Fruit fly (Drosophila melanogaster) whole organism, embryonic: ENCODE results near the gene CG43675.
A peak's percentile ranks its signal among the peaks of the same experiment; 100 is the strongest.

ENCODE experiments used
- Adf1 ChIP-seq: fragments of 200-800 bp; sonication (Bioruptor generic); IDR thresholded peaks from 2 replicates; pipeline ENCODE4 v1.3.6; 2022; ENCODE audit warnings: missing biosample characterization, missing genetic modification characterization
- CG11723 ChIP-seq: fragments of 200-800 bp; sonication (Bioruptor generic); optimal IDR thresholded peaks from 2 replicates; lab custom pipeline; 2017; ENCODE audit warnings: missing biosample characterization, mild to moderate bottlenecking, missing genetic modification characterization
- CG12219 ChIP-seq: fragments of 200-800 bp; sonication (Bioruptor generic); optimal IDR thresholded peaks from 3 replicates; lab custom pipeline; 2018; ENCODE audit warnings: missing biosample characterization, mild to moderate bottlenecking, missing genetic modification characterization
- CG12236 ChIP-seq: fragments of 200-800 bp; sonication (Bioruptor generic); optimal IDR thresholded peaks from 2 replicates; lab custom pipeline; 2016; ENCODE audit warnings: missing biosample characterization, missing genetic modification characterization
- CG12299 ChIP-seq: fragments of 200-800 bp; sonication (Bioruptor generic); optimal IDR thresholded peaks from 2 replicates; lab custom pipeline; 2018; ENCODE audit warnings: missing biosample characterization, mild to moderate bottlenecking, missing genetic modification characterization
- CG12391 ChIP-seq: fragments of 200-800 bp; sonication (Bioruptor generic); optimal IDR thresholded peaks from 3 replicates; lab custom pipeline; 2018; ENCODE audit warnings: missing biosample characterization, mild to moderate bottlenecking, missing genetic modification characterization, moderate library complexity
- CG15073 ChIP-seq: fragments of 200-800 bp; sonication (Bioruptor generic); optimal IDR thresholded peaks from 2 replicates; lab custom pipeline; 2016; ENCODE audit warnings: missing biosample characterization, missing genetic modification characterization
- CG17568 ChIP-seq: fragments of 200-800 bp; sonication (Bioruptor generic); optimal IDR thresholded peaks from 2 replicates; lab custom pipeline; 2018; ENCODE audit warnings: missing biosample characterization, mild to moderate bottlenecking, missing genetic modification characterization, moderate library complexity
- CG17802 ChIP-seq: fragments of 200-800 bp; sonication (Bioruptor generic); optimal IDR thresholded peaks from 2 replicates; lab custom pipeline; 2018; ENCODE audit warnings: missing biosample characterization, mild to moderate bottlenecking, missing genetic modification characterization, moderate library complexity
- CG1792 ChIP-seq: fragments of 200-800 bp; sonication (Bioruptor generic); optimal IDR thresholded peaks from 2 replicates; lab custom pipeline; 2016; ENCODE audit warnings: missing biosample characterization, missing genetic modification characterization
- CG30020 ChIP-seq: fragments of 200-800 bp; optimal IDR thresholded peaks from 2 replicates; lab custom pipeline; 2019; ENCODE audit warnings: missing biosample characterization, mild to moderate bottlenecking, missing genetic modification characterization, moderate library complexity
- CG30403 ChIP-seq: fragments of 200-800 bp; sonication (Bioruptor generic); optimal IDR thresholded peaks from 3 replicates; lab custom pipeline; 2016; ENCODE audit warnings: missing biosample characterization, missing genetic modification characterization
- CG3281 ChIP-seq: fragments of 200-800 bp; sonication (Bioruptor generic); optimal IDR thresholded peaks from 3 replicates; lab custom pipeline; 2017; ENCODE audit warnings: missing biosample characterization, mild to moderate bottlenecking, missing genetic modification characterization
- CG3995 ChIP-seq: fragments of 200-800 bp; sonication (Bioruptor generic); optimal IDR thresholded peaks from 3 replicates; lab custom pipeline; 2016; ENCODE audit warnings: missing biosample characterization, missing genetic modification characterization
- CG4424 ChIP-seq: fragments of 200-800 bp; sonication (Bioruptor generic); optimal IDR thresholded peaks from 3 replicates; lab custom pipeline; 2016; ENCODE audit warnings: missing biosample characterization, missing genetic modification characterization
- CG7357 ChIP-seq: fragments of 200-800 bp; sonication (Bioruptor generic); IDR thresholded peaks from 3 replicates; pipeline ENCODE4 v1.3.6; 2022; ENCODE audit warnings: missing biosample characterization, missing genetic modification characterization
- CG7987 ChIP-seq: fragments of 200-800 bp; sonication (Bioruptor generic); optimal IDR thresholded peaks from 2 replicates; lab custom pipeline; 2018; ENCODE audit warnings: missing biosample characterization, mild to moderate bottlenecking, missing genetic modification characterization, moderate library complexity
- CG8290 ChIP-seq, 3 experiments: fragments of 200-800 bp; sonication (Bioruptor generic); optimal IDR thresholded peaks; 2 replicates each; lab custom pipeline; 2016 to 2019; ENCODE audit warnings: missing biosample characterization in 3 of 3, missing genetic modification characterization in 3 of 3, mild to moderate bottlenecking in 2 of 3, moderate library complexity in 1 of 3
- CG8944 ChIP-seq: fragments of 200-800 bp; sonication (Bioruptor generic); optimal IDR thresholded peaks from 3 replicates; lab custom pipeline; 2016; ENCODE audit warnings: missing biosample characterization, missing genetic modification characterization
- CG9609 ChIP-seq: fragments of 200-800 bp; sonication (Bioruptor generic); optimal IDR thresholded peaks from 3 replicates; lab custom pipeline; 2016; ENCODE audit warnings: missing biosample characterization, missing genetic modification characterization
- CG9817 ChIP-seq: fragments of 200-800 bp; sonication (Bioruptor generic); optimal IDR thresholded peaks from 2 replicates; lab custom pipeline; 2018; ENCODE audit warnings: missing biosample characterization, mild to moderate bottlenecking, missing genetic modification characterization, moderate library complexity
- Dref ChIP-seq: fragments of 200-800 bp; sonication (Bioruptor generic); IDR thresholded peaks from 2 replicates; pipeline ENCODE4 v1.3.6; 2022; ENCODE audit warnings: missing biosample characterization, missing genetic modification characterization
- Ets65A ChIP-seq: fragments of 200-800 bp; sonication (Bioruptor generic); peaks from one replicate; lab custom pipeline; 2016; ENCODE audit warnings: missing biosample characterization, missing genetic modification characterization
- Gsc ChIP-seq: fragments of 200-800 bp; sonication (Bioruptor generic); IDR thresholded peaks from 2 replicates; pipeline ENCODE4 v1.3.6; 2022; ENCODE audit warnings: missing biosample characterization, missing genetic modification characterization
- MBD-R2 ChIP-seq: fragments of 200-800 bp; sonication (Bioruptor generic); IDR thresholded peaks from 2 replicates; pipeline ENCODE4 v1.3.6; 2022; ENCODE audit warnings: missing biosample characterization, missing genetic modification characterization
- Mad ChIP-seq: fragments of 200-800 bp; sonication (Bioruptor generic); optimal IDR thresholded peaks from 2 replicates; lab custom pipeline; 2016; ENCODE audit warnings: missing biosample characterization, missing genetic modification characterization
- Neu2 ChIP-seq: fragments of 200-800 bp; sonication (Bioruptor generic); optimal IDR thresholded peaks from 3 replicates; lab custom pipeline; 2016; ENCODE audit warnings: missing biosample characterization, missing genetic modification characterization, borderline replicate concordance
- Oaz ChIP-seq: fragments of 200-800 bp; sonication (Bioruptor generic); IDR thresholded peaks from 2 replicates; pipeline ENCODE4 v1.3.6; 2022; ENCODE audit warnings: missing biosample characterization, missing genetic modification characterization
- Usf ChIP-seq: fragments of 200-800 bp; sonication (Bioruptor generic); optimal IDR thresholded peaks from 2 replicates; lab custom pipeline; 2017; ENCODE audit warnings: missing genotype, missing biosample characterization, missing genetic modification characterization
- ap ChIP-seq: fragments of 200-800 bp; sonication (Bioruptor generic); IDR thresholded peaks from 2 replicates; pipeline ENCODE4 v1.3.6; 2022; ENCODE audit warnings: missing biosample characterization, missing genetic modification characterization
- ase ChIP-seq: fragments of 200-800 bp; sonication (Bioruptor generic); IDR thresholded peaks from 3 replicates; pipeline ENCODE4 v1.3.6; 2022; ENCODE audit warnings: missing biosample characterization, missing genetic modification characterization
- bbx ChIP-seq: fragments of 200-800 bp; sonication (Bioruptor generic); IDR thresholded peaks from 2 replicates; pipeline ENCODE4 v1.3.6; 2022; ENCODE audit warnings: missing biosample characterization, missing genetic modification characterization; ENCODE audit not compliant: partially characterized antibody
- btn ChIP-seq: fragments of 200-800 bp; sonication (Bioruptor generic); optimal IDR thresholded peaks from 2 replicates; lab custom pipeline; 2016; ENCODE audit warnings: missing biosample characterization, missing genetic modification characterization
- cwo ChIP-seq: fragments of 200-800 bp; sonication (Bioruptor generic); optimal IDR thresholded peaks from 3 replicates; lab custom pipeline; 2017; ENCODE audit warnings: missing biosample characterization, missing genetic modification characterization, mild to moderate bottlenecking, moderate library complexity, missing genetic modification reagents
- ems ChIP-seq: fragments of 200-800 bp; sonication (Bioruptor generic); optimal IDR thresholded peaks from 3 replicates; lab custom pipeline; 2016; ENCODE audit warnings: missing biosample characterization, missing genetic modification characterization
- exex ChIP-seq: fragments of 200-800 bp; sonication (Bioruptor generic); optimal IDR thresholded peaks from 4 replicates; lab custom pipeline; 2018; ENCODE audit warnings: missing biosample characterization, mild to moderate bottlenecking, missing genetic modification characterization, moderate library complexity
- fru ChIP-seq: fragments of >200 bp; optimal IDR thresholded peaks from 2 replicates; lab custom pipeline; 2017
- lov ChIP-seq, 2 experiments: fragments of 200-800 bp in 1 of 2; fragments of >200 bp in 1 of 2; sonication (Bioruptor generic) in 1 of 2; IDR thresholded peaks in 1 of 2; optimal IDR thresholded peaks in 1 of 2; 2 replicates in 1 of 2; 3 replicates in 1 of 2; pipeline versions ENCODE4 v1.3.6 to Lab custom; 2017 to 2022; ENCODE audit warnings: missing biosample characterization in 1 of 2, missing genetic modification characterization in 1 of 2
- mld ChIP-seq: fragments of 200-800 bp; sonication (Bioruptor generic); IDR thresholded peaks from 3 replicates; pipeline ENCODE4 v1.3.6; 2022; ENCODE audit warnings: missing biosample characterization, missing genetic modification characterization; ENCODE audit not compliant: partially characterized antibody
- p53 ChIP-seq: fragments of 200-800 bp; sonication (Bioruptor generic); optimal IDR thresholded peaks from 2 replicates; lab custom pipeline; 2016; ENCODE audit warnings: missing biosample characterization, missing genetic modification characterization
- pho ChIP-seq: fragments of 200-800 bp; sonication (Bioruptor generic); optimal IDR thresholded peaks from 2 replicates; lab custom pipeline; 2016; ENCODE audit warnings: missing biosample characterization, missing genetic modification characterization
- row ChIP-seq: fragments of 200-800 bp; sonication (Bioruptor generic); IDR thresholded peaks from 3 replicates; pipeline ENCODE4 v1.3.6; 2022; ENCODE audit warnings: missing biosample characterization, missing genetic modification characterization
- shn ChIP-seq: fragments of 200-800 bp; sonication (Bioruptor generic); optimal IDR thresholded peaks from 3 replicates; lab custom pipeline; 2016; ENCODE audit warnings: missing biosample characterization, missing genetic modification characterization
- sima ChIP-seq: fragments of 200-800 bp; sonication (Bioruptor generic); optimal IDR thresholded peaks from 2 replicates; lab custom pipeline; 2016; ENCODE audit warnings: missing biosample characterization, missing genetic modification characterization
- sisA ChIP-seq: fragments of 200-800 bp; sonication (Bioruptor generic); IDR thresholded peaks from 2 replicates; pipeline ENCODE4 v1.3.6; 2022; ENCODE audit warnings: missing biosample characterization, missing genetic modification characterization
- ssp ChIP-seq: fragments of 200-800 bp; sonication (Bioruptor generic); IDR thresholded peaks from 2 replicates; pipeline ENCODE4 v1.3.6; 2022; ENCODE audit warnings: missing biosample characterization, missing genetic modification characterization
- stc ChIP-seq: fragments of 200-800 bp; sonication (Bioruptor generic); IDR thresholded peaks from 2 replicates; pipeline ENCODE4 v1.3.6; 2022; ENCODE audit warnings: missing biosample characterization, missing genetic modification characterization
- stwl ChIP-seq: fragments of 200-800 bp; sonication (Bioruptor generic); optimal IDR thresholded peaks from 3 replicates; lab custom pipeline; 2018; ENCODE audit warnings: missing biosample characterization, mild to moderate bottlenecking, missing genetic modification characterization, moderate library complexity
- tap ChIP-seq: fragments of 200-800 bp; optimal IDR thresholded peaks from 3 replicates; lab custom pipeline; 2019; ENCODE audit warnings: missing biosample characterization, mild to moderate bottlenecking, missing genetic modification characterization, moderate library complexity
- unc-4 ChIP-seq: fragments of 200-800 bp; sonication (Bioruptor generic); IDR thresholded peaks from 2 replicates; pipeline ENCODE4 v1.3.6; 2022; ENCODE audit warnings: missing biosample characterization, missing genetic modification characterization; ENCODE audit not compliant: partially characterized antibody
- vnd ChIP-seq: fragments of 200-800 bp; sonication (Bioruptor generic); IDR thresholded peaks from 3 replicates; pipeline ENCODE4 v1.3.6; 2022; ENCODE audit warnings: missing biosample characterization, missing genetic modification characterization; ENCODE audit not compliant: partially characterized antibody

Gene CG43675

dm6 chr3R:9370413-9370812 is 15.1 kb downstream of the CG43675 start (continued):
- TF ChIP-seq Adf1 (GFP tag; lab: Robert Waterston, UW) (no peak), ap (GFP tag; lab: Robert Waterston, UW) (no peak), CG12299 (tag; lab: Kevin White, UChicago) (no peak), mld (GFP tag; lab: Robert Waterston, UW) (no peak), CG7987 (GFP tag; lab: Kevin White, UChicago) (no peak), exex (tag; lab: Kevin White, UChicago) (no peak), CG3281 (GFP tag; lab: Kevin White, UChicago) (peak; percentile 71), Gsc (GFP tag; lab: Robert Waterston, UW) (no peak), ssp (GFP tag; lab: Robert Waterston, UW) (peak; percentile 31; the same call in 1 of the 2 replicates), stwl (no peak), pho (GFP tag; lab: Kevin White, UChicago) (peak; percentile 55), ems (GFP tag; lab: Kevin White, UChicago) (no peak), CG7357 (peak; percentile 52; the same call in 1 of the 3 replicates), CG30403 (GFP tag; lab: Kevin White, UChicago) (peak; percentile 62), Neu2 (GFP tag; lab: Kevin White, UChicago) (no peak), vnd (GFP tag; lab: Robert Waterston, UW) (no peak), shn (GFP tag; lab: Kevin White, UChicago) (no peak), CG30020 (no peak), ase (GFP tag; lab: Robert Waterston, UW) (peak; percentile 27; the same call in 2 of the 3 replicates), MBD-R2 (GFP tag; lab: Robert Waterston, UW) (peak; percentile 19; the same call in 1 of the 2 replicates), CG12236 (GFP tag; lab: Kevin White, UChicago) (no peak), bbx (GFP tag; lab: Robert Waterston, UW) (no peak), Ets65A (GFP tag; lab: Kevin White, UChicago) (no peak), CG17568 (GFP tag; lab: Kevin White, UChicago) (peak; percentile 57), btn (GFP tag; lab: Kevin White, UChicago) (no peak), unc-4 (GFP tag; lab: Robert Waterston, UW) (no peak), CG9609 (GFP tag; lab: Kevin White, UChicago) (no peak), cwo (GFP tag; lab: Kevin White, UChicago) (peak; percentile 52), tap (tag; lab: Kevin White, UChicago) (peak; percentile 54), CG4424 (GFP tag; lab: Kevin White, UChicago) (peak; percentile 12), CG17802 (tag; lab: Kevin White, UChicago) (no peak), CG12391 (tag; lab: Kevin White, UChicago) (peak; percentile 58), CG8944 (no peak), sisA (peak; percentile 50), CG12219 (GFP tag; lab: Kevin White, UChicago) (peak; percentile 50), CG3995 (GFP tag; lab: Kevin White, UChicago) (peak; percentile 4), stc (peak; percentile 73), Mad (GFP tag; lab: Kevin White, UChicago) (no peak), row (peak; percentile 85), Oaz (GFP tag; lab: Robert Waterston, UW) (peak; percentile 31; the same call in 1 of the 2 replicates), lov (optimal IDR thresholded peaks at IDR 0.05; lab: Kevin White, UChicago) (no peak), lov (GFP tag; IDR thresholded peaks at IDR 0.05; lab: Robert Waterston, UW) (no peak), Dref (GFP tag; lab: Robert Waterston, UW) (no peak), Usf (GFP tag; lab: Kevin White, UChicago) (no peak), CG1792 (GFP tag; lab: Kevin White, UChicago) (peak; percentile 18), p53 (GFP tag; lab: Kevin White, UChicago) (no peak), CG9817 (tag; lab: Kevin White, UChicago) (peak; percentile 59), fru (lab: Kevin White, UChicago) (no peak), CG11723 (GFP tag; lab: Kevin White, UChicago) (peak; percentile 5), CG8290 (GFP tag; optimal IDR thresholded peaks at IDR 0.05; lab: Kevin White, UChicago) (no peak), CG8290 (tag; optimal IDR thresholded peaks at IDR 0.05; lab: Kevin White, UChicago) (no peak), sima (GFP tag; lab: Kevin White, UChicago) (no peak), CG15073 (GFP tag; lab: Kevin White, UChicago) (no peak)
